Fruit fly (Drosophila melanogaster): Measurements from ENCODE around the gene twe.

Gene twe

DNA sequence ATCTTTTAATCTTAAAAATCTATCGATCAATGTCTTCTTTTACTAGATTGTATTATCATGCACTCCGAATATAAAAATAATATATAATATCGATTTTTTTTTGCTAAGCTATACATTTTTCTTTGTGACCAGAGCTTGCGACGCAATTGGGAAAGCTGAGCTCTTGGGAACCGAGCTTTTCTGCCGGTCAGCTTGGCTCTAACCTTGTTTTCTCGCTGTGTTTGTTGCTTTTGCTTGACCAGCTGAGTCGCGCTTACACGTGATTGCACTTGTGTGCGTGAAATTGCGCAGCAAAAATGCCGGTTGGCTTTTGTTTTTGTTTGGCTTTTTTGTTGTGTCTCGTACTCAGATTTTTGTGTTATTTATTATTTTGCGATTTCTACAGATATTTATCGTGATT is 11.8 kb upstream of the twe start:
- peak; percentile 42 for TF ChIP-seq Eip78C (GFP tag)
- no peak for TF ChIP-seq cyc (GFP tag; optimal IDR thresholded peaks at IDR 0.05)
- peak; percentile 9; the same call in 1 of the 3 replicates for TF ChIP-seq CG6163 (GFP tag; IDR thresholded peaks at IDR 0.05)
- peak; percentile 5 for TF ChIP-seq Sox14 (GFP tag; optimal IDR thresholded peaks at IDR 0.05)
- peak; percentile 58 for TF ChIP-seq svp (GFP tag)
- no peak for TF ChIP-seq CG8319 (GFP tag; optimal IDR thresholded peaks at IDR 0.05)
- TF ChIP-seq CG15336 (GFP tag; IDR thresholded peaks at IDR 0.05): no peak
- TF ChIP-seq CG6854 (GFP tag; optimal IDR thresholded peaks at IDR 0.05): no peak
- TF ChIP-seq Ets96B (tag; optimal IDR thresholded peaks at IDR 0.05): no peak
- TF ChIP-seq salr (GFP tag; optimal IDR thresholded peaks at IDR 0.05): no peak

dm6 chr2L:16272730-16273129 is 11.1 kb upstream of the twe start:
- TF ChIP-seq CG9139 (GFP tag; optimal IDR thresholded peaks at IDR 0.05): no peak
- TF ChIP-seq acj6 (GFP tag; optimal IDR thresholded peaks at IDR 0.05): no peak
- no peak for TF ChIP-seq achi (GFP tag; optimal IDR thresholded peaks at IDR 0.05)
- TF ChIP-seq CG16779 (tag; optimal IDR thresholded peaks at IDR 0.05): no peak
- TF ChIP-seq CG6854 (GFP tag; optimal IDR thresholded peaks at IDR 0.05): no peak
- no peak for TF ChIP-seq Eip75B (GFP tag; optimal IDR thresholded peaks at IDR 0.05)
- TF ChIP-seq CG3032 (tag; optimal IDR thresholded peaks at IDR 0.05): no peak
- peak; percentile 86 for TF ChIP-seq fkh (GFP tag; optimal IDR thresholded peaks at IDR 0.05)
- TF ChIP-seq net (GFP tag; optimal IDR thresholded peaks at IDR 0.05): no peak
- peak; percentile 50 for TF ChIP-seq Eip78C (GFP tag)
- TF ChIP-seq eg (GFP tag; IDR thresholded peaks at IDR 0.05): no peak
- no peak for TF ChIP-seq Ets21C (GFP tag; optimal IDR thresholded peaks at IDR 0.05)
- no peak for TF ChIP-seq CG6163 (GFP tag; IDR thresholded peaks at IDR 0.05)
- TF ChIP-seq CG6792 (GFP tag; optimal IDR thresholded peaks at IDR 0.05): no peak
- no peak for TF ChIP-seq CG15336 (GFP tag; IDR thresholded peaks at IDR 0.05)
- TF ChIP-seq Sox15 (GFP tag; optimal IDR thresholded peaks at IDR 0.05): no peak
- no peak for TF ChIP-seq Hr4 (GFP tag; optimal IDR thresholded peaks at IDR 0.05)
- no peak for TF ChIP-seq Blimp-1 (GFP tag; optimal IDR thresholded peaks at IDR 0.05)
- TF ChIP-seq Sox14 (GFP tag; optimal IDR thresholded peaks at IDR 0.05): no peak
- peak; percentile 63 for TF ChIP-seq svp (GFP tag)
- TF ChIP-seq CG10669 (GFP tag; optimal IDR thresholded peaks at IDR 0.05): no peak
- TF ChIP-seq CG6808 (GFP tag; optimal IDR thresholded peaks at IDR 0.05): no peak
- TF ChIP-seq CG6276 (GFP tag; optimal IDR thresholded peaks at IDR 0.05): no peak
- no peak for TF ChIP-seq topi (GFP tag; optimal IDR thresholded peaks at IDR 0.05)
- TF ChIP-seq Smox (GFP tag; optimal IDR thresholded peaks at IDR 0.05): no peak
- no peak for TF ChIP-seq Gug (GFP tag; IDR thresholded peaks at IDR 0.05)
- TF ChIP-seq vri (GFP tag; optimal IDR thresholded peaks at IDR 0.05): peak; percentile 50
- no peak for TF ChIP-seq esn (GFP tag; optimal IDR thresholded peaks at IDR 0.05)
- no peak for TF ChIP-seq CG34406 (GFP tag; optimal IDR thresholded peaks at IDR 0.05)
- peak; percentile 0 for TF ChIP-seq dsx (GFP tag; optimal IDR thresholded peaks at IDR 0.05; ENCODE audit: poor library complexity, severe bottlenecking)
- TF ChIP-seq spab (GFP tag; optimal IDR thresholded peaks at IDR 0.05): no peak
- no peak for TF ChIP-seq CG11294 (GFP tag; IDR thresholded peaks at IDR 0.05)
- TF ChIP-seq OdsH (GFP tag; optimal IDR thresholded peaks at IDR 0.05): no peak
- no peak for TF ChIP-seq cyc (GFP tag; optimal IDR thresholded peaks at IDR 0.05)
- TF ChIP-seq CG10631 (GFP tag; optimal IDR thresholded peaks at IDR 0.05): no peak

DNA sequence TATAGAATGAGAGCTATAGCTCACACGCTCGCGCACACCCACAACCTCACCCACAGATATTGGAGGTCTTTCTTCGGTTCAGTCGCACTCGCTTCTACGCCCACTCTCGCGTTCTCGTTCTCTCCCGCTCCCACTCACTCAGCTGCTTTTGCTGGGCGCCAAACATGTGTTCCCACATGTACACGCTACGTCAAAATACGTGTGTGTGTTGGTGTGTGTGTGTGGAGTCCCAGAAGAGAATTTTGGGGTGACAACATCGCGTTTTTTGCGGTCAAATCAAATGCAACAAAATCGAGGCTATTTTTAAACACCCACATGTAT is 9.8 kb upstream of the twe start:
- TF ChIP-seq fkh (GFP tag; optimal IDR thresholded peaks at IDR 0.05) (peak; percentile 59), CG6163 (GFP tag; IDR thresholded peaks at IDR 0.05) (no peak), Eip93F (GFP tag; optimal IDR thresholded peaks at IDR 0.05) (no peak), cyc (GFP tag; optimal IDR thresholded peaks at IDR 0.05) (no peak), Lpt (GFP tag; optimal IDR thresholded peaks at IDR 0.05) (peak; percentile 18), vri (GFP tag; optimal IDR thresholded peaks at IDR 0.05) (peak; percentile 36), pdm3 (GFP tag; optimal IDR thresholded peaks at IDR 0.05) (no peak), CG9139 (GFP tag; optimal IDR thresholded peaks at IDR 0.05) (no peak), Hr39 (GFP tag; optimal IDR thresholded peaks at IDR 0.05) (no peak), ss (GFP tag; optimal IDR thresholded peaks at IDR 0.05) (peak; percentile 5 to 11), CG6854 (GFP tag; optimal IDR thresholded peaks at IDR 0.05) (peak; percentile 33), net (GFP tag; optimal IDR thresholded peaks at IDR 0.05) (peak; percentile 33), Sox14 (GFP tag; optimal IDR thresholded peaks at IDR 0.05) (peak; percentile 47), CG16779 (tag; optimal IDR thresholded peaks at IDR 0.05) (peak; percentile 0), dsx (GFP tag; optimal IDR thresholded peaks at IDR 0.05; ENCODE audit: poor library complexity, severe bottlenecking) (peak; percentile 31), Met (GFP tag; optimal IDR thresholded peaks at IDR 0.05) (no peak), Eip78C (GFP tag) (peak; percentile 51), Ets21C (GFP tag; optimal IDR thresholded peaks at IDR 0.05) (no peak), CG6276 (GFP tag; optimal IDR thresholded peaks at IDR 0.05) (no peak), fd59A (GFP tag; optimal IDR thresholded peaks at IDR 0.05) (no peak), svp (GFP tag) (peak; percentile 93)

All from whole organism, prepupa.